Worm (Caenorhabditis elegans): Measurements from ENCODE around the gene F47D12.3.

DNA sequence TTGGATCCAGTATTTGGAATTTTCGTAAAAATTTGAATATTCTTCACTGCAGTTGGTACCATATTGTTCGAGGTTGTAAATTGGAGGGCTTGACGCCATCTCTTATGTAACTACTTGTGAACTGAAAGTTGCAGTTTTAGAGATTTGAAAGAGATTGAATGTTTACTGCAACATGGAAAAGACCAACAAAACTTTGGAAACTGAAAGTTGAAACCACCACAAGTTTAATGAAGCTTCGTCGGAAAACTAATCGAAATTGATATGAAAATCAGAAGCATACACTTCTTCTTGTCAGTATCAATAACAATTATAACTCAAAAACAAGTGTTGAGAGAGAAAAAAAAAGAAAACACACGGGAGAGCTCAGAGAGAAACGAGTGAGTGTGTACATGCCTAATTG lies 30.2 kb upstream of the F47D12.3 start, which contains the start of gene srg-7:
- TF ChIP-seq nhr-237 (tag; optimal IDR thresholded peaks at IDR 0.05), result no peak
- TF ChIP-seq unc-62 (GFP tag; optimal IDR thresholded peaks at IDR 0.05), result no peak
- TF ChIP-seq ces-1 (GFP tag; optimal IDR thresholded peaks at IDR 0.05), result no peak
- TF ChIP-seq lin-13 (tag; optimal IDR thresholded peaks at IDR 0.05), result no peak

All from whole organism, mixed stage, embryonic.